Fruit fly (Drosophila melanogaster) whole organism, embryonic: ENCODE results near the gene Kal1.

Source experiments
- Abd-B ChIP-seq: fragments of 200-800 bp; sonication (Bioruptor generic); optimal IDR thresholded peaks from 2 replicates; lab custom pipeline; 2018; ENCODE audit warnings: missing biosample characterization, mild to moderate bottlenecking, missing genetic modification characterization, moderate library complexity
- Aef1 ChIP-seq: fragments of 200-800 bp; sonication (Bioruptor generic); IDR thresholded peaks from 3 replicates; pipeline ENCODE4 v1.3.6; 2022; ENCODE audit warnings: missing biosample characterization, missing genetic modification characterization
- Bteb2 ChIP-seq: fragments of 200-800 bp; sonication (Bioruptor generic); optimal IDR thresholded peaks from 2 replicates; lab custom pipeline; 2016; ENCODE audit warnings: missing biosample characterization, missing genetic modification characterization
- CG11696 ChIP-seq: fragments of 200-800 bp; sonication (Bioruptor generic); IDR thresholded peaks from 2 replicates; pipeline ENCODE4 v1.3.6; 2022; ENCODE audit warnings: missing biosample characterization, missing genetic modification characterization
- CG12071 ChIP-seq: fragments of 200-800 bp; sonication (Bioruptor generic); optimal IDR thresholded peaks from 3 replicates; lab custom pipeline; 2018; ENCODE audit warnings: missing biosample characterization, mild to moderate bottlenecking, missing genetic modification characterization
- CG12236 ChIP-seq: fragments of 200-800 bp; sonication (Bioruptor generic); optimal IDR thresholded peaks from 2 replicates; lab custom pipeline; 2016; ENCODE audit warnings: missing biosample characterization, missing genetic modification characterization
- CG12744 ChIP-seq: fragments of 200-800 bp; sonication (Bioruptor generic); optimal IDR thresholded peaks from 2 replicates; lab custom pipeline; 2016; ENCODE audit warnings: missing biosample characterization, missing genetic modification characterization
- CG12769 ChIP-seq: fragments of 200-800 bp; sonication (Bioruptor generic); optimal IDR thresholded peaks from 2 replicates; lab custom pipeline; 2019; ENCODE audit warnings: missing biosample characterization, mild to moderate bottlenecking, missing genetic modification characterization, moderate library complexity
- CG13424 ChIP-seq: fragments of 200-800 bp; sonication (Bioruptor generic); optimal IDR thresholded peaks from 2 replicates; lab custom pipeline; 2019; ENCODE audit warnings: missing biosample characterization, mild to moderate bottlenecking, missing genetic modification characterization, moderate library complexity
- CG14965 ChIP-seq: fragments of 200-800 bp; sonication (Bioruptor generic); optimal IDR thresholded peaks from 2 replicates; lab custom pipeline; 2016; ENCODE audit warnings: missing biosample characterization, missing genetic modification characterization, borderline replicate concordance
- CG15011 ChIP-seq: fragments of 200-800 bp; sonication (Bioruptor generic); optimal IDR thresholded peaks from 3 replicates; lab custom pipeline; 2018; ENCODE audit warnings: missing biosample characterization, mild to moderate bottlenecking, missing genetic modification characterization
- CG18599 ChIP-seq: fragments of 200-800 bp; sonication (Bioruptor generic); optimal IDR thresholded peaks from 3 replicates; lab custom pipeline; 2017; ENCODE audit warnings: missing biosample characterization, missing genetic modification characterization, mild to moderate bottlenecking, moderate library complexity, missing genetic modification reagents
- CG2202 ChIP-seq: fragments of 200-800 bp; sonication (Bioruptor generic); optimal IDR thresholded peaks from 2 replicates; lab custom pipeline; 2018; ENCODE audit warnings: missing biosample characterization, mild to moderate bottlenecking, missing genetic modification characterization
- CG2712 ChIP-seq: fragments of 200-800 bp; optimal IDR thresholded peaks from 3 replicates; lab custom pipeline; 2019; ENCODE audit warnings: missing biosample characterization, mild to moderate bottlenecking, missing genetic modification characterization, moderate library complexity
- CG2875 ChIP-seq: fragments of 200-800 bp; sonication (Bioruptor generic); optimal IDR thresholded peaks from 2 replicates; lab custom pipeline; 2017; ENCODE audit warnings: missing biosample characterization, mild to moderate bottlenecking, missing genetic modification characterization, missing genetic modification reagents
- CG30431 ChIP-seq: fragments of 200-800 bp; sonication (Bioruptor generic); optimal IDR thresholded peaks from 2 replicates; lab custom pipeline; 2017; ENCODE audit warnings: missing biosample characterization, missing genetic modification characterization
- CG4424 ChIP-seq: fragments of 200-800 bp; sonication (Bioruptor generic); optimal IDR thresholded peaks from 3 replicates; lab custom pipeline; 2016; ENCODE audit warnings: missing biosample characterization, missing genetic modification characterization
- CG6689 ChIP-seq: fragments of 200-800 bp; sonication (Bioruptor generic); IDR thresholded peaks from 2 replicates; pipeline ENCODE4 v1.3.6; 2022; ENCODE audit warnings: missing biosample characterization, missing genetic modification characterization
- CG9727 ChIP-seq: fragments of 200-800 bp; sonication (Bioruptor generic); optimal IDR thresholded peaks from 3 replicates; lab custom pipeline; 2017; ENCODE audit warnings: missing biosample characterization, mild to moderate bottlenecking, missing genetic modification characterization
- Chrac-16 ChIP-seq: fragments of 200-800 bp; sonication (Bioruptor generic); optimal IDR thresholded peaks from 3 replicates; lab custom pipeline; 2016; ENCODE audit warnings: missing biosample characterization, missing genetic modification characterization
- CoRest ChIP-seq: fragments of 200-800 bp; sonication (Bioruptor generic); optimal IDR thresholded peaks from 3 replicates; lab custom pipeline; 2018; ENCODE audit warnings: missing biosample characterization, mild to moderate bottlenecking, missing genetic modification characterization, moderate library complexity
- CrebB ChIP-seq: fragments of 200-800 bp; sonication (Bioruptor generic); optimal IDR thresholded peaks from 3 replicates; lab custom pipeline; 2018; ENCODE audit warnings: missing biosample characterization, mild to moderate bottlenecking, missing genetic modification characterization
- Dad ChIP-seq: fragments of 200-800 bp; sonication (Bioruptor generic); optimal IDR thresholded peaks from 3 replicates; lab custom pipeline; 2016; ENCODE audit warnings: missing biosample characterization, missing genetic modification characterization
- Dll ChIP-seq: fragments of 200-800 bp; sonication (Bioruptor generic); IDR thresholded peaks from 4 replicates; pipeline ENCODE4 v1.3.6; 2022; ENCODE audit warnings: missing biosample characterization, missing genetic modification characterization; ENCODE audit not compliant: partially characterized antibody
- Dp ChIP-seq: fragments of 200-800 bp; sonication (Bioruptor generic); optimal IDR thresholded peaks from 2 replicates; lab custom pipeline; 2018; ENCODE audit warnings: missing biosample characterization, mild to moderate bottlenecking, missing genetic modification characterization, moderate library complexity
- HLHmδ ChIP-seq: fragments of 200-800 bp; sonication (Bioruptor generic); optimal IDR thresholded peaks from 2 replicates; lab custom pipeline; 2018; ENCODE audit warnings: missing biosample characterization, mild to moderate bottlenecking, missing genetic modification characterization, moderate library complexity
- HmgD ChIP-seq: fragments of 200-800 bp; sonication (Bioruptor generic); optimal IDR thresholded peaks from 3 replicates; lab custom pipeline; 2016; ENCODE audit warnings: missing biosample characterization, missing genetic modification characterization
- Hsf ChIP-seq: fragments of 200-800 bp; sonication (Bioruptor generic); optimal IDR thresholded peaks from 3 replicates; lab custom pipeline; 2016; ENCODE audit warnings: missing biosample characterization, missing genetic modification characterization
- Mad ChIP-seq: fragments of 200-800 bp; sonication (Bioruptor generic); optimal IDR thresholded peaks from 2 replicates; lab custom pipeline; 2016; ENCODE audit warnings: missing biosample characterization, missing genetic modification characterization
- NC2β ChIP-seq: fragments of 200-800 bp; sonication (Bioruptor generic); optimal IDR thresholded peaks from 2 replicates; lab custom pipeline; 2016; ENCODE audit warnings: missing biosample characterization, missing genetic modification characterization
- Six4 ChIP-seq: fragments of 200-800 bp; sonication (Bioruptor generic); optimal IDR thresholded peaks from 2 replicates; lab custom pipeline; 2016; ENCODE audit warnings: missing biosample characterization, missing genetic modification characterization
- Sry-β ChIP-seq: fragments of 200-800 bp; sonication (Bioruptor generic); optimal IDR thresholded peaks from 2 replicates; lab custom pipeline; 2018; ENCODE audit warnings: missing biosample characterization, mild to moderate bottlenecking, missing genetic modification characterization, moderate library complexity
- Usf ChIP-seq: fragments of 200-800 bp; sonication (Bioruptor generic); optimal IDR thresholded peaks from 2 replicates; lab custom pipeline; 2017; ENCODE audit warnings: missing genotype, missing biosample characterization, missing genetic modification characterization
- al ChIP-seq: fragments of 200-800 bp; sonication (Bioruptor generic); IDR thresholded peaks from 2 replicates; pipeline ENCODE4 v1.3.6; 2022; ENCODE audit warnings: missing biosample characterization, missing genetic modification characterization
- ase ChIP-seq: fragments of 200-800 bp; sonication (Bioruptor generic); IDR thresholded peaks from 3 replicates; pipeline ENCODE4 v1.3.6; 2022; ENCODE audit warnings: missing biosample characterization, missing genetic modification characterization
- bbx ChIP-seq: fragments of 200-800 bp; sonication (Bioruptor generic); IDR thresholded peaks from 2 replicates; pipeline ENCODE4 v1.3.6; 2022; ENCODE audit warnings: missing biosample characterization, missing genetic modification characterization; ENCODE audit not compliant: partially characterized antibody
- bowl ChIP-seq: fragments of 200-800 bp; sonication (Bioruptor generic); IDR thresholded peaks from 2 replicates; pipeline ENCODE4 v1.3.6; 2022; ENCODE audit warnings: missing biosample characterization, missing genetic modification characterization
- cad ChIP-seq: fragments of >200 bp; optimal IDR thresholded peaks from 2 replicates; lab custom pipeline; 2017; ENCODE audit warnings: missing biosample characterization, missing genetic modification characterization
- fd96Cb ChIP-seq: fragments of 200-800 bp; sonication (Bioruptor generic); optimal IDR thresholded peaks from 2 replicates; lab custom pipeline; 2018; ENCODE audit warnings: missing biosample characterization, mild to moderate bottlenecking, missing genetic modification characterization, moderate library complexity
- gsb-n ChIP-seq: fragments of 200-800 bp; sonication (Bioruptor generic); optimal IDR thresholded peaks from 3 replicates; lab custom pipeline; 2018; ENCODE audit warnings: missing biosample characterization, mild to moderate bottlenecking, missing genetic modification characterization
- jing ChIP-seq: fragments of 200-800 bp; sonication (Bioruptor generic); optimal IDR thresholded peaks from 2 replicates; lab custom pipeline; 2018; ENCODE audit warnings: missing biosample characterization, mild to moderate bottlenecking, missing genetic modification characterization
- oc ChIP-seq: fragments of 200-800 bp; sonication (Bioruptor generic); optimal IDR thresholded peaks from 2 replicates; lab custom pipeline; 2018; ENCODE audit warnings: missing biosample characterization, mild to moderate bottlenecking, missing genetic modification characterization, moderate library complexity
- pb ChIP-seq: fragments of 200-800 bp; sonication (Bioruptor generic); optimal IDR thresholded peaks from 3 replicates; lab custom pipeline; 2016; ENCODE audit warnings: missing biosample characterization, missing genetic modification characterization
- shn ChIP-seq: fragments of 200-800 bp; sonication (Bioruptor generic); optimal IDR thresholded peaks from 3 replicates; lab custom pipeline; 2016; ENCODE audit warnings: missing biosample characterization, missing genetic modification characterization
- sim ChIP-seq: fragments of 200-800 bp; sonication (Bioruptor generic); IDR thresholded peaks from 2 replicates; pipeline ENCODE4 v1.3.6; 2022; ENCODE audit warnings: missing biosample characterization, missing genetic modification characterization
- ssp ChIP-seq: fragments of 200-800 bp; sonication (Bioruptor generic); IDR thresholded peaks from 2 replicates; pipeline ENCODE4 v1.3.6; 2022; ENCODE audit warnings: missing biosample characterization, missing genetic modification characterization
- tio ChIP-seq: fragments of 200-800 bp; sonication (Bioruptor generic); optimal IDR thresholded peaks from 2 replicates; lab custom pipeline; 2017; ENCODE audit warnings: missing biosample characterization, missing genetic modification characterization, inconsistent platforms
- toy ChIP-seq: fragments of 200-800 bp; sonication (Bioruptor generic); IDR thresholded peaks from 2 replicates; pipeline ENCODE4 v1.3.6; 2022; ENCODE audit warnings: missing biosample characterization, missing genetic modification characterization
- wor ChIP-seq: fragments of 200-800 bp; sonication (Bioruptor generic); IDR thresholded peaks from 2 replicates; pipeline ENCODE4 v1.3.6; 2022; ENCODE audit warnings: missing biosample characterization, missing genetic modification characterization

Kal1 gene

dm6 chr3R:24112320-24113069 is 28.7 kb upstream of the Kal1 start, which contains the start of gene CG13605 (continued):
- TF ChIP-seq NC2β (GFP tag; lab: Kevin White, UChicago) (peak; percentile 39), wor (GFP tag; lab: Robert Waterston, UW) (0 out of 2 replicates have a peak, but pooled peaks have one; percentile 28), al (GFP tag; lab: Robert Waterston, UW) (peak; percentile 58), shn (GFP tag; lab: Kevin White, UChicago) (peak; percentile 41), sim (GFP tag; lab: Robert Waterston, UW) (no peak), HLHmδ (no peak), Dad (GFP tag; lab: Kevin White, UChicago) (peak; percentile 14), CG4424 (GFP tag; lab: Kevin White, UChicago) (peak; percentile 64), Hsf (GFP tag; lab: Kevin White, UChicago) (peak; percentile 54), CG12769 (no peak), CG18599 (GFP tag; lab: Kevin White, UChicago) (peak; percentile 90), CG2202 (tag; lab: Kevin White, UChicago) (peak; percentile 44), CG11696 (no peak; the same call in 1 of the 2 replicates), Chrac-16 (peak; percentile 66), Dp (GFP tag; lab: Kevin White, UChicago) (peak; percentile 80), HmgD (GFP tag; lab: Kevin White, UChicago) (no peak), gsb-n (tag; lab: Kevin White, UChicago) (peak; percentile 29), Abd-B (GFP tag; lab: Kevin White, UChicago) (peak; percentile 50), fd96Cb (peak; percentile 70), CG30431 (GFP tag; lab: Kevin White, UChicago) (peak; percentile 30), Mad (GFP tag; lab: Kevin White, UChicago) (no peak), CG9727 (GFP tag; lab: Kevin White, UChicago) (peak; percentile 71), jing (GFP tag; lab: Kevin White, UChicago) (peak; percentile 6), Six4 (peak; percentile 52), CG12744 (peak; percentile 35), CG14965 (GFP tag; lab: Kevin White, UChicago) (no peak), oc (peak; percentile 63), Sry-β (peak; percentile 60), tio (GFP tag; lab: Kevin White, UChicago) (peak; percentile 69), ssp (GFP tag; lab: Robert Waterston, UW) (no peak), CG2875 (GFP tag; lab: Kevin White, UChicago) (peak; percentile 69), CG6689 (GFP tag; lab: Robert Waterston, UW) (peak; percentile 57), CG12236 (GFP tag; lab: Kevin White, UChicago) (no peak), CoRest (tag; lab: Kevin White, UChicago) (peak; percentile 77), pb (GFP tag; lab: Kevin White, UChicago) (no peak), bowl (GFP tag; lab: Robert Waterston, UW) (0 out of 2 replicates have a peak, but pooled peaks have one; percentile 13), toy (GFP tag; lab: Robert Waterston, UW) (no peak), Dll (GFP tag; lab: Robert Waterston, UW) (peak; percentile 51; the same call in 3 of the 4 replicates), Aef1 (GFP tag; lab: Robert Waterston, UW) (peak; percentile 63; the same call in 2 of the 3 replicates), cad (GFP tag; lab: Kevin White, UChicago) (no peak), CG15011 (GFP tag; lab: Kevin White, UChicago) (peak; percentile 60), CG12071 (GFP tag; lab: Kevin White, UChicago) (peak; percentile 70), Usf (GFP tag; lab: Kevin White, UChicago) (peak; percentile 38), CG2712 (peak; percentile 80), CG13424 (tag; lab: Kevin White, UChicago) (peak; percentile 72), CrebB (peak; percentile 36), bbx (GFP tag; lab: Robert Waterston, UW) (peak; percentile 59), ase (GFP tag; lab: Robert Waterston, UW) (peak; percentile 57; the same call in 2 of the 3 replicates), Bteb2 (GFP tag; lab: Kevin White, UChicago) (peak; percentile 39)
